Fruit fly (Drosophila melanogaster) whole organism, embryonic: ENCODE results near the gene Cand1.

Source experiments
- Aef1 ChIP-seq: fragments of 200-800 bp; sonication (Bioruptor generic); IDR thresholded peaks from 3 replicates; pipeline ENCODE4 v1.3.6; 2022; ENCODE audit warnings: missing biosample characterization, missing genetic modification characterization
- C15 ChIP-seq: fragments of 200-800 bp; sonication (Bioruptor generic); IDR thresholded peaks from 3 replicates; pipeline ENCODE4 v1.3.6; 2022; ENCODE audit warnings: missing biosample characterization, missing genetic modification characterization
- CG11085 ChIP-seq: fragments of 200-800 bp; sonication (Bioruptor generic); IDR thresholded peaks from 2 replicates; pipeline ENCODE4 v1.3.6; 2022; ENCODE audit warnings: missing biosample characterization, missing genetic modification characterization
- CG11247 ChIP-seq: fragments of 200-800 bp; sonication (Bioruptor generic); IDR thresholded peaks from 2 replicates; pipeline ENCODE4 v1.3.6; 2022; ENCODE audit warnings: missing biosample characterization, missing genetic modification characterization
- CG11456 ChIP-seq: fragments of 200-800 bp; sonication (Bioruptor generic); IDR thresholded peaks from 3 replicates; pipeline ENCODE4 v1.3.6; 2022; ENCODE audit warnings: missing biosample characterization, missing genetic modification characterization
- CG12155 ChIP-seq: fragments of 200-800 bp; sonication (Bioruptor generic); optimal IDR thresholded peaks from 3 replicates; lab custom pipeline; 2016; ENCODE audit warnings: missing biosample characterization, missing genetic modification characterization
- CG12769 ChIP-seq: fragments of 200-800 bp; sonication (Bioruptor generic); optimal IDR thresholded peaks from 2 replicates; lab custom pipeline; 2019; ENCODE audit warnings: missing biosample characterization, mild to moderate bottlenecking, missing genetic modification characterization, moderate library complexity
- CG13123 ChIP-seq: fragments of 200-800 bp; sonication (Bioruptor generic); optimal IDR thresholded peaks from 2 replicates; lab custom pipeline; 2016; ENCODE audit warnings: missing biosample characterization, missing genetic modification characterization
- CG15269 ChIP-seq: fragments of 200-800 bp; sonication (Bioruptor generic); optimal IDR thresholded peaks from 2 replicates; lab custom pipeline; 2018; ENCODE audit warnings: missing biosample characterization, mild to moderate bottlenecking, missing genetic modification characterization, moderate library complexity
- CG1529 ChIP-seq: fragments of 200-800 bp; sonication (Bioruptor generic); optimal IDR thresholded peaks from 3 replicates; lab custom pipeline; 2018; ENCODE audit warnings: missing biosample characterization, missing genetic modification characterization
- CG16779 ChIP-seq: fragments of 200-800 bp; sonication (Bioruptor generic); IDR thresholded peaks from 2 replicates; pipeline ENCODE4 v1.3.6; 2022; ENCODE audit warnings: missing biosample characterization, missing genetic modification characterization
- CG31365 ChIP-seq: fragments of 200-800 bp; sonication (Bioruptor generic); optimal IDR thresholded peaks from 2 replicates; lab custom pipeline; 2018; ENCODE audit warnings: missing biosample characterization, mild to moderate bottlenecking, missing genetic modification characterization
- CG31441 ChIP-seq: fragments of 200-800 bp; sonication (Bioruptor generic); IDR thresholded peaks from 2 replicates; pipeline ENCODE4 v1.3.6; 2022; ENCODE audit warnings: missing biosample characterization, missing genetic modification characterization
- CG4730 ChIP-seq: fragments of 200-800 bp; sonication (Bioruptor generic); IDR thresholded peaks from 2 replicates; pipeline ENCODE4 v1.3.6; 2022; ENCODE audit warnings: missing biosample characterization, missing genetic modification characterization
- CG4820 ChIP-seq: fragments of 200-800 bp; sonication (Bioruptor generic); optimal IDR thresholded peaks from 3 replicates; lab custom pipeline; 2016; ENCODE audit warnings: missing biosample characterization, missing genetic modification characterization
- CG8089 ChIP-seq: fragments of 200-800 bp; sonication (Bioruptor generic); optimal IDR thresholded peaks from 3 replicates; lab custom pipeline; 2016; ENCODE audit warnings: missing biosample characterization, missing genetic modification characterization
- CG9932 ChIP-seq: fragments of 200-800 bp; sonication (Bioruptor generic); IDR thresholded peaks from 2 replicates; pipeline ENCODE4 v1.3.6; 2022; ENCODE audit warnings: missing biosample characterization, missing genetic modification characterization
- CTCF ChIP-seq: fragments of 200-800 bp; sonication (Bioruptor generic); optimal IDR thresholded peaks from 2 replicates; lab custom pipeline; 2017; ENCODE audit warnings: missing biosample characterization, mild to moderate bottlenecking, missing genetic modification characterization, moderate library complexity
- Doc2 ChIP-seq: fragments of 200-800 bp; sonication (Bioruptor generic); IDR thresholded peaks from 2 replicates; pipeline ENCODE4 v1.3.6; 2022; ENCODE audit warnings: missing biosample characterization, missing genetic modification characterization
- Drgx ChIP-seq: fragments of 200-800 bp; sonication (Bioruptor generic); IDR thresholded peaks from 2 replicates; pipeline ENCODE4 v1.3.6; 2022; ENCODE audit warnings: missing biosample characterization, missing genetic modification characterization
- Ets65A ChIP-seq: fragments of 200-800 bp; sonication (Bioruptor generic); peaks from one replicate; lab custom pipeline; 2016; ENCODE audit warnings: missing biosample characterization, missing genetic modification characterization
- GATAe ChIP-seq: fragments of 200-800 bp; sonication (Bioruptor generic); conservative IDR thresholded peaks from 2 replicates; pipeline ENCODE4 v1.3.6; 2022; ENCODE audit warnings: missing biosample characterization, missing genetic modification characterization
- Hey ChIP-seq: fragments of 200-800 bp; sonication (Bioruptor generic); optimal IDR thresholded peaks from 3 replicates; lab custom pipeline; 2018; ENCODE audit warnings: missing biosample characterization, mild to moderate bottlenecking, missing genetic modification characterization
- Hr78 ChIP-seq, 2 experiments: fragments of 200-800 bp in 1 of 2; fragments of >200 bp in 1 of 2; sonication (Bioruptor generic) in 1 of 2; optimal IDR thresholded peaks; 2 replicates each; lab custom pipeline; 2017 to 2019; ENCODE audit warnings: missing biosample characterization in 2 of 2, missing genetic modification characterization in 2 of 2, mild to moderate bottlenecking in 1 of 2, moderate library complexity in 1 of 2
- MBD-R2 ChIP-seq: fragments of 200-800 bp; sonication (Bioruptor generic); IDR thresholded peaks from 2 replicates; pipeline ENCODE4 v1.3.6; 2022; ENCODE audit warnings: missing biosample characterization, missing genetic modification characterization
- MESR4 ChIP-seq: fragments of 200-800 bp; sonication (Bioruptor generic); optimal IDR thresholded peaks from 2 replicates; lab custom pipeline; 2018; ENCODE audit warnings: missing biosample characterization, mild to moderate bottlenecking, missing genetic modification characterization, moderate library complexity
- Mad ChIP-seq: fragments of 200-800 bp; sonication (Bioruptor generic); optimal IDR thresholded peaks from 2 replicates; lab custom pipeline; 2016; ENCODE audit warnings: missing biosample characterization, missing genetic modification characterization
- Myb ChIP-seq: fragments of 200-800 bp; sonication (Bioruptor generic); optimal IDR thresholded peaks from 2 replicates; lab custom pipeline; 2016; ENCODE audit warnings: missing biosample characterization, missing genetic modification characterization
- Neu2 ChIP-seq: fragments of 200-800 bp; sonication (Bioruptor generic); optimal IDR thresholded peaks from 3 replicates; lab custom pipeline; 2016; ENCODE audit warnings: missing biosample characterization, missing genetic modification characterization, borderline replicate concordance
- Nf-YC ChIP-seq: fragments of 200-800 bp; optimal IDR thresholded peaks from 3 replicates; lab custom pipeline; 2019; ENCODE audit warnings: missing biosample characterization, mild to moderate bottlenecking, missing genetic modification characterization, moderate library complexity
- Scr ChIP-seq: fragments of 200-800 bp; sonication (Bioruptor generic); IDR thresholded peaks from 2 replicates; pipeline ENCODE4 v1.3.6; 2022; ENCODE audit warnings: missing biosample characterization, missing genetic modification characterization; ENCODE audit not compliant: partially characterized antibody
- Sox100B ChIP-seq: fragments of 200-800 bp; sonication (Bioruptor generic); optimal IDR thresholded peaks from 3 replicates; lab custom pipeline; 2018; ENCODE audit warnings: missing biosample characterization, mild to moderate bottlenecking, missing genetic modification characterization
- az2 ChIP-seq: fragments of 200-800 bp; sonication (Bioruptor generic); optimal IDR thresholded peaks from 3 replicates; lab custom pipeline; 2016; ENCODE audit warnings: missing biosample characterization, missing genetic modification characterization
- cas ChIP-seq: fragments of 200-800 bp; sonication (Bioruptor generic); IDR thresholded peaks from 2 replicates; pipeline ENCODE4 v1.3.6; 2022; ENCODE audit warnings: missing biosample characterization, missing genetic modification characterization
- cg ChIP-seq: fragments of 200-800 bp; sonication (Bioruptor generic); optimal IDR thresholded peaks from 3 replicates; lab custom pipeline; 2019; ENCODE audit warnings: missing biosample characterization, mild to moderate bottlenecking, missing genetic modification characterization, moderate library complexity
- croc ChIP-seq: fragments of 200-800 bp; sonication (Bioruptor generic); conservative IDR thresholded peaks from 3 replicates; pipeline ENCODE4 v1.3.6; 2022; ENCODE audit warnings: missing biosample characterization, missing genetic modification characterization
- emc ChIP-seq: fragments of 200-800 bp; sonication (Bioruptor generic); optimal IDR thresholded peaks from 2 replicates; lab custom pipeline; 2016; ENCODE audit warnings: missing biosample characterization, missing genetic modification characterization
- hb ChIP-seq: fragments of 200-800 bp; sonication (Bioruptor generic); IDR thresholded peaks from 3 replicates; pipeline ENCODE4 v1.3.6; 2022; ENCODE audit warnings: missing biosample characterization, missing genetic modification characterization; ENCODE audit not compliant: partially characterized antibody
- hbn ChIP-seq: fragments of 200-800 bp; sonication (Bioruptor generic); IDR thresholded peaks from 2 replicates; pipeline ENCODE4 v1.3.6; 2022; ENCODE audit warnings: missing biosample characterization, missing genetic modification characterization; ENCODE audit not compliant: partially characterized antibody
- hth ChIP-seq: fragments of >200 bp; optimal IDR thresholded peaks from 2 replicates; lab custom pipeline; 2017; ENCODE audit warnings: inconsistent platforms
- ind ChIP-seq: fragments of 200-800 bp; sonication (Bioruptor generic); optimal IDR thresholded peaks from 3 replicates; lab custom pipeline; 2016; ENCODE audit warnings: missing biosample characterization, missing genetic modification characterization
- maf-S ChIP-seq: fragments of 200-800 bp; sonication (Bioruptor generic); optimal IDR thresholded peaks from 2 replicates; lab custom pipeline; 2016; ENCODE audit warnings: missing biosample characterization, missing genetic modification characterization
- nerfin-2 ChIP-seq: fragments of 200-800 bp; sonication (Bioruptor generic); IDR thresholded peaks from 2 replicates; pipeline ENCODE4 v1.3.6; 2022; ENCODE audit warnings: missing biosample characterization, missing genetic modification characterization; ENCODE audit not compliant: partially characterized antibody
- nom ChIP-seq: fragments of 200-800 bp; sonication (Bioruptor generic); optimal IDR thresholded peaks from 2 replicates; lab custom pipeline; 2017; ENCODE audit warnings: missing biosample characterization, missing genetic modification characterization, mild to moderate bottlenecking, moderate library complexity, missing genetic modification reagents
- oc ChIP-seq: fragments of 200-800 bp; sonication (Bioruptor generic); optimal IDR thresholded peaks from 2 replicates; lab custom pipeline; 2018; ENCODE audit warnings: missing biosample characterization, mild to moderate bottlenecking, missing genetic modification characterization, moderate library complexity
- odd ChIP-seq: fragments of 200-800 bp; sonication (Bioruptor generic); optimal IDR thresholded peaks from 2 replicates; lab custom pipeline; 2017; ENCODE audit warnings: missing biosample characterization, mild to moderate bottlenecking, missing genetic modification characterization
- org-1 ChIP-seq: fragments of 200-800 bp; sonication (Bioruptor generic); optimal IDR thresholded peaks from 2 replicates; lab custom pipeline; 2017; ENCODE audit warnings: missing biosample characterization, missing genetic modification characterization
- sens-2 ChIP-seq: fragments of 200-800 bp; sonication (Bioruptor generic); IDR thresholded peaks from 2 replicates; pipeline ENCODE4 v1.3.6; 2022; ENCODE audit warnings: missing biosample characterization, missing genetic modification characterization
- sima ChIP-seq: fragments of 200-800 bp; sonication (Bioruptor generic); optimal IDR thresholded peaks from 2 replicates; lab custom pipeline; 2016; ENCODE audit warnings: missing biosample characterization, missing genetic modification characterization
- slp2 ChIP-seq: fragments of 200-800 bp; sonication (Bioruptor generic); optimal IDR thresholded peaks from 2 replicates; lab custom pipeline; 2016; ENCODE audit warnings: missing biosample characterization, missing genetic modification characterization

Cand1 gene

dm6 chr2L:10375464-10376236, 13.1 kb upstream of the Cand1 start, which contains the start of the genes CG33303 and dpr19 (continued):
- TF ChIP-seq GATAe (GFP tag; lab: Robert Waterston, UW) (no peak), CG31441 (GFP tag; lab: Robert Waterston, UW) (peak; percentile 94), sima (GFP tag; lab: Kevin White, UChicago) (no peak), CG16779 (no peak), Hey (tag; lab: Kevin White, UChicago) (no peak), MESR4 (peak; percentile 89), Nf-YC (tag; lab: Kevin White, UChicago) (peak; percentile 79), CG11456 (GFP tag; lab: Robert Waterston, UW) (0 out of 3 replicates have a peak, but pooled peaks have one; percentile 13), CG4730 (GFP tag; lab: Robert Waterston, UW) (peak; percentile 36; the same call in 1 of the 2 replicates), CG11247 (GFP tag; lab: Robert Waterston, UW) (0 out of 2 replicates have a peak, but pooled peaks have one; percentile 29), slp2 (no peak), sens-2 (GFP tag; lab: Robert Waterston, UW) (no peak), croc (GFP tag; lab: Robert Waterston, UW) (peak; percentile 41; the same call in 2 of the 3 replicates), MBD-R2 (GFP tag; lab: Robert Waterston, UW) (peak; percentile 78), oc (no peak), org-1 (GFP tag; lab: Kevin White, UChicago) (no peak), C15 (GFP tag; lab: Robert Waterston, UW) (no peak), CTCF (GFP tag; lab: Kevin White, UChicago) (peak; percentile 15), odd (GFP tag; lab: Kevin White, UChicago) (peak; percentile 53), Sox100B (GFP tag; lab: Kevin White, UChicago) (peak; percentile 83), cg (GFP tag; lab: Kevin White, UChicago) (no peak), Myb (GFP tag; lab: Kevin White, UChicago) (no peak), nerfin-2 (GFP tag; lab: Robert Waterston, UW) (no peak), CG9932 (peak; percentile 17; the same call in 1 of the 2 replicates), Ets65A (no peak), CG31365 (tag; lab: Kevin White, UChicago) (no peak), CG1529 (GFP tag; lab: Kevin White, UChicago) (peak; percentile 33), nom (GFP tag; lab: Kevin White, UChicago) (peak; percentile 32), Aef1 (no peak; the same call in 2 of the 3 replicates), emc (GFP tag; lab: Kevin White, UChicago) (no peak), Hr78 (GFP tag; optimal IDR thresholded peaks at IDR 0.05; lab: Kevin White, UChicago) (no peak), Drgx (GFP tag; lab: Robert Waterston, UW) (peak; percentile 41; the same call in 1 of the 2 replicates), CG15269 (tag; lab: Kevin White, UChicago) (peak; percentile 87), Neu2 (no peak), CG12769 (tag; lab: Kevin White, UChicago) (no peak), Mad (no peak), hth (lab: Kevin White, UChicago) (no peak), CG8089 (GFP tag; lab: Kevin White, UChicago) (no peak), cas (GFP tag; lab: Robert Waterston, UW) (no peak), Doc2 (GFP tag; lab: Robert Waterston, UW) (no peak), maf-S (GFP tag; lab: Kevin White, UChicago) (no peak), Scr (no peak), CG13123 (GFP tag; lab: Kevin White, UChicago) (peak; percentile 50), az2 (GFP tag; lab: Kevin White, UChicago) (peak; percentile 54), hb (GFP tag; lab: Robert Waterston, UW) (no peak), CG12155 (GFP tag; lab: Kevin White, UChicago) (peak; percentile 50), hbn (no peak), CG11085 (GFP tag; lab: Robert Waterston, UW) (no peak), ind (GFP tag; lab: Kevin White, UChicago) (peak; percentile 43), CG4820 (GFP tag; lab: Kevin White, UChicago) (peak; percentile 41)
